Fruit fly (Drosophila melanogaster) Kc167 (cell line): ENCODE results near the gene CG32099.

Experiments
- Myc ChIP-seq: fragments of >200 bp; optimal IDR thresholded peaks from 2 replicates; lab custom pipeline; 2017; ENCODE audit warnings: missing external identifiers
- Sin3A ChIP-seq: fragments of >200 bp; optimal IDR thresholded peaks from 2 replicates; lab custom pipeline; 2018; ENCODE audit warnings: missing external identifiers
- h ChIP-seq: fragments of >200 bp; optimal IDR thresholded peaks from 3 replicates; lab custom pipeline; 2018; ENCODE audit warnings: missing external identifiers
- insv ChIP-seq: fragments of >200 bp; optimal IDR thresholded peaks from 3 replicates; lab custom pipeline; 2018; ENCODE audit warnings: missing external identifiers
- psq ChIP-seq: fragments of >200 bp; optimal IDR thresholded peaks from 2 replicates; lab custom pipeline; 2017; ENCODE audit warnings: missing external identifiers
- ttk ChIP-seq: sonication (Bioruptor generic); optimal IDR thresholded peaks from 2 replicates; lab custom pipeline; 2017; ENCODE audit warnings: missing external identifiers

The CG32099 gene

dm6 chr3L:12185336-12185735 is 36.3 kb downstream of the CG32099 start:
- TF ChIP-seq Sin3A (no peak), h (lab: Kevin White, UChicago) (no peak), insv (lab: Kevin White, UChicago) (no peak), ttk (lab: Kevin White, UChicago) (no peak)

dm6 chr3L:12188518-12188917 is 39.4 kb downstream of the CG32099 start, which contains the start of gene Est-6:
TSS of gene Est-6 (plus strand) at chr3L:12188818.
- TF ChIP-seq psq (no peak), h (lab: Kevin White, UChicago) (no peak), insv (lab: Kevin White, UChicago) (no peak), Sin3A (no peak), Myc (no peak), ttk (lab: Kevin White, UChicago) (no peak)

DNA sequence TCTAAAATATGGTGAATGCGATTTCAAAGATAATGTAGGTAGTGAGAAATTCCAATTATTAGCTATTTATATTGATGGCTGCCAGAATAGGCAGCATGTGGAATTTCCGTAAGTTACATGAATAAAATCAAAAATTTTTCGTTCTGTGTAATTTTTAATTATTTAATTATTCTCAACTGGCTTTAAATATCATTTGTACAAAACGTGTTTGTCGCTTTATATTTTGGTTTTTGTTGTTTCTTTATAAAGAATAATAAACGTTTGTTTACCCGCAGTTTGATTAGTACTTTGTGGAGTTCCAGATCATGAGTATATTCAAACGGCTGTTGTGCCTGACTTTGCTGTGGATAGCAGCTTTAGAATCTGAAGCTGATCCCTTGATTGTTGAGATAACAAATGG is 41.4 kb downstream of the CG32099 start, which contains the start of gene Est-P:
Est-P (plus strand) TSS at position 301 of the 400 bp plus-strand sequence.
- TF ChIP-seq insv (lab: Kevin White, UChicago) (no peak), h (lab: Kevin White, UChicago) (no peak), Myc (no peak), ttk (lab: Kevin White, UChicago) (no peak), Sin3A (no peak), psq (no peak)

DNA sequence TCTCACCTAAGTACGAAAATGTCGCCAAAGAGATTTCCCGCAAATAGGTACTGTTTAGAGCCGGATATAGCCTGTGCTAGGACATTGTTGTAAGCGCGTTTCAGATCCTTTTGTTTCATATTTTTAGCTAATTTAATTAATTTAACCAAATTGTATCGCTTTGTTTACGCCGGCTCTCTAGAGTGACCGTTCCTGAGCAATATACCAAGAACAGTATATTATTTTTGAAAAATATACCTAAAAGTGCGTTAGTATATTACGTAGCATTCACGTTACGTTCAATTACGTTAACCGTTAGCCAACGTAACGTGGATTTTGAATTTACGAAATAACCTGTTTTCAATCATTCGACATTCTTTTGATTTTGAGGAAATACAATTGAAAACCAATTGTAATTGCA is 44.4 kb downstream of the CG32099 start, which contains the start of gene thoc6:
thoc6 (minus strand) TSS at position 204 of the 400 bp plus-strand sequence.
- TF ChIP-seq Myc, result no peak
- no peak for TF ChIP-seq ttk (lab: Kevin White, UChicago)
- TF ChIP-seq insv (lab: Kevin White, UChicago), result no peak
- no peak for TF ChIP-seq h (lab: Kevin White, UChicago)
- no peak for TF ChIP-seq psq
- no peak for TF ChIP-seq Sin3A

DNA sequence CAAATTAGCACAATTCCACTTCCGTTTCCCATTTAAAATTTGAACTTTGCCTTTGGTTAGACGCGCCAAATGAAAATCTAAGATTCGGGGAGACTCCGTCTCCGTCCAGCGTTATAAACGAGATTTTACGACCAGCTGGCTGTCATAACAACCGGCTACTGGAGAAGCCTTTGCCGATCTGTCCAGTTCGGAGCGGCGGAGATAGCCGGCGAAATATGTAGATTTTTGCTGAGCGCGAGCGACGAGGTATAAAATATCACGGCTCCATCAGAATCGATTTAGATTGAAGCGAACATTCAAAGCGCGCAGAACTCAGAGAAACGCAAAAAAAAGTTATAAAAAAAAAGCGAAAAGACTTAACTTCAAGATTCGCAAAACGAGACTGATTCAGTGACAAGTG is 48.4 kb downstream of the CG32099 start, which contains the start of gene CG11529:
CG11529 (plus strand) TSS at position 301 of the 400 bp plus-strand sequence.
- TF ChIP-seq insv (lab: Kevin White, UChicago), result no peak
- no peak for TF ChIP-seq h (lab: Kevin White, UChicago)
